Worm (Caenorhabditis elegans): ENCODE measurements around the gene gmeb-3.

The gmeb-3 gene

DNA sequence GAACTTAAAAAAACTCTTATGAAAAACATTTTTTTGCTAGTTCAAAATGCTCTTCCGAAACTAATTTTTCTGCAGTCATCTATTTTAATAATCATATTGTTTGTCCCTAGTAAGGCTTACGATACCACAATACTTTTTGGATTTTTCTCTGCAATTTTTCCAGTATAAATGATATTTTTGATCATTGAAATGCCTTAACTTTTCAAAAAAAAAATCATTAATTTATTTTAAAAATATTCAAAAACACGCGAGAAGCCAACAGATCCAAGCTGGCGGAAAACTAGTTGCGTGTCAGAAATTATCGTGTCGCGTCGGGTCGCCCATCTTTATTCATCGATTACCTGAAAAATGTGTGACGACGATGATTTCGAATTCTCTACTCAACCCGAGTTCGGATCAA is at the start of gene gmeb-3:
gmeb-3 (plus strand) TSS at position 301 of the 400 bp plus-strand sequence.
- TF ChIP-seq mep-1 (tag; optimal IDR thresholded peaks at IDR 0.05), result no peak
- no peak for TF ChIP-seq nhr-76 (tag; optimal IDR thresholded peaks at IDR 0.05)
- no peak for TF ChIP-seq snpc-4 (tag; optimal IDR thresholded peaks at IDR 0.05)
- TF ChIP-seq nhr-28 (tag; optimal IDR thresholded peaks at IDR 0.05), result no peak

ce11 chrIII:3719564-3719963 is 48.7 kb upstream of the gmeb-3 start, which contains the start of gene C14B1.8:
C14B1.8 (minus strand) TSS chrIII:3719680.
- TF ChIP-seq unc-120 (tag; optimal IDR thresholded peaks at IDR 0.05; ENCODE audit: poor library complexity, severe bottlenecking) (no peak), ztf-11 (tag; optimal IDR thresholded peaks at IDR 0.05) (no peak), mep-1 (tag; optimal IDR thresholded peaks at IDR 0.05) (peak; percentile 47), ces-1 (GFP tag; optimal IDR thresholded peaks at IDR 0.05) (peak; percentile 96), mls-2 (tag; optimal IDR thresholded peaks at IDR 0.05) (no peak)

DNA sequence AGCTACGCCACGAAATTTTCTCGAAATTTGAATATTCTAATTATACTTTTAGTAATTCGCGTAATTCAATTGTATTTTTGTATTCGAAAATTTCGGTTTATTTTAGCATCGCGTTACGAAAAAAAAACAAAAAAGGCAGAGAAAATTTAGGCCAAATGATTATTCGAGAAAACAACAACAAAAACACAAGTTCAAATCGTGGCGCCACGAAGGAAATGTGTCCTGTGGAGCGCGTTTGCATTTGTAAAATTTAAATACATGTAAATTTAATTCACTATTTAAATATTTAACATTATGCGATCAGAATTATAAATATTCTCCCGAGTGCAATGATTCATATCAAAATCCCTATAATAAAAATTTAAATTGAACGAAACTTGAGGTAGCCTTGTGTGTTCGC is 44.6 kb upstream of the gmeb-3 start:
- TF ChIP-seq nhr-2 (tag; optimal IDR thresholded peaks at IDR 0.05) (no peak), unc-39 (tag; optimal IDR thresholded peaks at IDR 0.05) (no peak), ztf-11 (tag; optimal IDR thresholded peaks at IDR 0.05) (no peak), nhr-28 (tag; optimal IDR thresholded peaks at IDR 0.05) (no peak)

DNA sequence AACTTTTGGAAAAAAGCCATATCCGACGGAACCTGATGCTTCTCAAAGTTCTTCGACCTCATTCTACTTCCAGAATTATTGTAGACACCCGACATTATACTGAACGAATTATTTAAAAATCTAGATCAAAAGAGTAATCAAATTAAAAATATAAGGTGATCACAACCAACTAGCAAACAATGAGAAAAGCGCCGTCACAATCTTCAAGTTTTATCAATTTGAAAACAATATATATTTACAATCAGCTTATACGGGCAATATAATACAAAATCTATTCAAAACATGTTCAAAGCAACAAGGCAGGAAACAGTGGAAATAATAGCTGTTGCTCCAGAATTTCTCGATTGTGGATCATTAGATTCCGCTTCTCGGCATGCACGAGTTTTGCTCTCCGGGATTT is 43.4 kb upstream of the gmeb-3 start, which contains the start of gene C14B1.12:
C14B1.12 (minus strand) TSS at position 101 of the 400 bp plus-strand sequence.
- TF ChIP-seq flh-1 (GFP tag; optimal IDR thresholded peaks at IDR 0.05) (no peak), cnd-1 (tag; optimal IDR thresholded peaks at IDR 0.05) (no peak), drap-1 (GFP tag; optimal IDR thresholded peaks at IDR 0.05) (no peak), ham-2 (GFP tag; optimal IDR thresholded peaks at IDR 0.05) (no peak), nhr-237 (tag; optimal IDR thresholded peaks at IDR 0.05) (no peak), nhr-2 (tag; optimal IDR thresholded peaks at IDR 0.05) (no peak), sptf-1 (tag; optimal IDR thresholded peaks at IDR 0.05) (no peak), lin-32 (GFP tag; optimal IDR thresholded peaks at IDR 0.05) (no peak), pha-4 (tag; optimal IDR thresholded peaks at IDR 0.05) (no peak), unc-62 (GFP tag; optimal IDR thresholded peaks at IDR 0.05) (no peak), snpc-4 (tag; optimal IDR thresholded peaks at IDR 0.05) (no peak), ceh-83 (GFP tag; optimal IDR thresholded peaks at IDR 0.05) (no peak), mep-1 (tag; optimal IDR thresholded peaks at IDR 0.05) (no peak)

- TF ChIP-seq M03D4.4 (tag; optimal IDR thresholded peaks at IDR 0.05) (no peak), nhr-237 (tag; optimal IDR thresholded peaks at IDR 0.05) (no peak), ceh-43 (GFP tag; optimal IDR thresholded peaks at IDR 0.05) (no peak), unc-120 (tag; optimal IDR thresholded peaks at IDR 0.05; ENCODE audit: poor library complexity, severe bottlenecking) (no peak), lin-32 (GFP tag; optimal IDR thresholded peaks at IDR 0.05) (no peak)
These were observed 41.9 kb upstream of the gmeb-3 start, which contains the start of gene gldi-5 for ce11 chrIII:3726443-3726842. gldi-5 (minus strand) TSS chrIII:3726500.

DNA sequence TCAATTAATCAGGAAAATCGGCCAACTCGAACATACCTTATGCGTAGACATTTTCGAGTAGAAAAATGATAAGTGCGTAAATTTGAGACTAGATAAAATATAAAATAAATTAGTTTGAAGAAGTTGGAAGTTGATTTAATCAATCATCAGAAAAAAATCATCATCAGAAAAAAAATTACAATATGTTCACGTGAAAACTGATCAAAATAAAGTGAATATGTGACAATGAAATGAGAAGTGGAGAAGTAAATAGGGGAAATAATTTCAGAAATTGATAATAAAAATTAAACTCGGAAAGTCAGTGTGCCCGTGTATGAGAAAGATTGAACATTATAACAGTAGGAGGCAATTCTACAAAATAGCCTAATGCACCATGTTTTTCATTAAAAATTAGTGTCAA is 38.8 kb upstream of the gmeb-3 start, which contains the start of gene F34D10.9:
F34D10.9 (minus strand) TSS at position 101 of the 400 bp plus-strand sequence.
- no peak for TF ChIP-seq hlh-1 (tag; optimal IDR thresholded peaks at IDR 0.05)

DNA sequence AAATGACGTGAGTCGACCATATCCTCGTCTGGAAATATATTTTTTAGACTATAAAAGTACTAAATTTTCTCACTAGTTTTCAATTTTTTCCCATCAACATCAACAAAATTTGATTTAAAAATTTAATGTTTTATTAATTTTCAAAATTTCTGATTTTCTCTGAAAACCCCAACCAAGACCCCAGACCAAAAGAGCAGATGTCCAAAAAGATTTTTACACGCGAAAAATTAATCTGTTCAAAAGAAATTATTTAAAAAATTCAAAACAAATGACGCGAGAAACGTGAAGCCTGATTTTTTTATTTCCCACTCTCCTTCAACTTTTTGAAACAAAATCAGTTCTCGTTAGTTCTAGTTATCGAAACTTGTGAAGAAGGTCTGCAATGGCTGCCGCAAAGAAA is 37.8 kb upstream of the gmeb-3 start, which contains the start of gene F34D10.8:
F34D10.8 (plus strand) TSS at position 301 of the 400 bp plus-strand sequence.
- no peak for TF ChIP-seq ceh-43 (GFP tag; optimal IDR thresholded peaks at IDR 0.05)
- no peak for TF ChIP-seq blmp-1 (tag; optimal IDR thresholded peaks at IDR 0.05)
- TF ChIP-seq snpc-4 (tag; optimal IDR thresholded peaks at IDR 0.05), result no peak
- no peak for TF ChIP-seq bed-3 (GFP tag; optimal IDR thresholded peaks at IDR 0.05)
- TF ChIP-seq mep-1 (tag; optimal IDR thresholded peaks at IDR 0.05), result no peak

DNA sequence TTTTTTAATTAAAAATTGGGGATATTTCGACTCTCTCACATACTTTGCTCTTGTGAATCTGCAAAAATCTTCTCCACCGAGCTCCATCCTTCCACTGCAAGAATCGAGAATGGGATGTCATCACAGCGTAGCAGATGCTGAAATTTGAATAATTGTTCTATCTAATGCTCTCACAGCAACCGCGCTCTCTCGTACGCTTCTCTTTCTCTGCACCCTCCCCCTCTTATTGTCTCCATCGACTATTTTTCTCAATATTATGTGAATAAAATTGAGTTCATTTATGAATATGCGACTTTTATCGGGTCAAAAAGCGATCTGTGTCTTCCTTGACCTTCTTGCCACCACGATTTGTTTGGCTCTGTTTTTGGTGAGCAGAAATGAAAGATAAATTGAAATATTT is 34.3 kb upstream of the gmeb-3 start, which contains the start of gene F34D10.3:
F34D10.3 (plus strand) TSS at position 249 of the 400 bp plus-strand sequence.
- peak; percentile 14 for TF ChIP-seq lsy-2 (tag; optimal IDR thresholded peaks at IDR 0.05)
- peak; percentile 53 for TF ChIP-seq ces-1 (GFP tag; optimal IDR thresholded peaks at IDR 0.05)
- no peak for TF ChIP-seq pha-4 (tag; optimal IDR thresholded peaks at IDR 0.05)
- TF ChIP-seq sptf-1 (tag; optimal IDR thresholded peaks at IDR 0.05), result no peak
- TF ChIP-seq mep-1 (tag; optimal IDR thresholded peaks at IDR 0.05), result peak; percentile 8

Measured in whole organism, mixed stage, embryonic.